Fruit fly (Drosophila melanogaster): ENCODE measurements around the gene CG33230.

- TF ChIP-seq CG8478 (optimal IDR thresholded peaks at IDR 0.05) (no peak), CTCF (optimal IDR thresholded peaks at IDR 0.05) (no peak)
These were observed 19.4 kb downstream of the CG33230 start, which contains the start of gene nSyb for dm6 chr3L:1637652-1638051.

Data from S2 (cell line).